Worm (Caenorhabditis elegans): ENCODE results near the gene adah-1.

DNA sequence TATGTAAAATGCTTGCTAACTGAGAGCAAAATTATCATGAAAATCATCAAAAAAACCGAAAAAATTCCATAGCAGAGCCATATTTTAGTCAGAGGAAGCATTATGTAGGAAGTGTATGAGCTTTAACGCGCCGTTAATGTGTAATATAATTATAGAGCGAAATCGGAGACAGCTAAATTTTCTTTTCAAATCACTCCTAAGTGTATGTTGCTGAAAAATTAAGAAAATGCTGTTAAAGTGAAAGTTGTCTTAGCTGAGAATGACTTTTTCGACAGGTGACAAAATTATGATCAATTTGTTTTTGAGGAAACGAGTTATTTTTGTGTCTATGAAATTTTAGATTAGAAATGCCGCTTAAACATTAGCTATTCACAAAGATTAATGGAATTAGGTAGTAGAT lies 51.1 kb downstream of the adah-1 start, which contains the start of gene srg-50:
- no peak for TF ChIP-seq flt-1 (GFP tag; IDR thresholded peaks at IDR 0.05)
- TF ChIP-seq ceh-36 (tag; optimal IDR thresholded peaks at IDR 0.05): no peak
- no peak for TF ChIP-seq ceh-13 (GFP tag; optimal IDR thresholded peaks at IDR 0.05)
- no peak for TF ChIP-seq hnd-1 (tag; optimal IDR thresholded peaks at IDR 0.05)
- no peak for TF ChIP-seq tbx-37 (GFP tag; conservative IDR thresholded peaks at IDR 0.05)
- no peak for TF ChIP-seq hmbx-1 (tag; optimal IDR thresholded peaks at IDR 0.05)
- TF ChIP-seq tra-4 (tag; optimal IDR thresholded peaks at IDR 0.05): no peak
- no peak for TF ChIP-seq hmg-4 (GFP tag; optimal IDR thresholded peaks at IDR 0.05)

Data from whole organism, early embryonic.